Worm (Caenorhabditis elegans) whole organism, L2 larva: ENCODE data around the gene Y57G7A.2.

Experiments used
- ama-1 ChIP-seq: fragments of 150-350 bp; optimal IDR thresholded peaks from 2 replicates; lab custom pipeline; 2018; ENCODE audit warnings: inconsistent platforms
- ceh-82 ChIP-seq: fragments of 150-350 bp; optimal IDR thresholded peaks from 2 replicates; lab custom pipeline; 2014; ENCODE audit warnings: missing biosample characterization, missing genetic modification characterization
- mdl-1 ChIP-seq, 2 experiments: fragments of 150-350 bp in 1 of 2; sonication (generic microtip) in 1 of 2; optimal IDR thresholded peaks; 2 replicates each; lab custom pipeline; 2017; ENCODE audit warnings: missing biosample characterization in 2 of 2, missing genetic modification characterization in 2 of 2
- zag-1 ChIP-seq: fragments of 150-350 bp; optimal IDR thresholded peaks from 2 replicates; lab custom pipeline; 2014; ENCODE audit warnings: missing biosample characterization, missing genetic modification characterization

ce11 chrII:1256742-1257141 lies 39.1 kb upstream of the Y57G7A.2 start:
- no peak for TF ChIP-seq mdl-1 (tag; optimal IDR thresholded peaks at IDR 0.05; lab: Kevin White, UChicago)
- TF ChIP-seq ceh-82 (tag; lab: Kevin White, UChicago): no peak
- TF ChIP-seq zag-1 (tag; lab: Kevin White, UChicago): no peak
- TF ChIP-seq ama-1 (lab: Kevin White, UChicago): no peak
